Worm (Caenorhabditis elegans): ENCODE data around the gene sre-54.

ce11 chrII:12353816-12354215 is 21.1 kb downstream of the sre-54 start:
- no peak for TF ChIP-seq elt-1 (tag; optimal IDR thresholded peaks at IDR 0.05; ENCODE audit: borderline replicate concordance, insufficient read depth)
- TF ChIP-seq zip-8 (tag; optimal IDR thresholded peaks at IDR 0.05), result no peak
- TF ChIP-seq nhr-2 (tag; optimal IDR thresholded peaks at IDR 0.05), result no peak
- no peak for TF ChIP-seq ces-1 (GFP tag; optimal IDR thresholded peaks at IDR 0.05)
- TF ChIP-seq ham-2 (GFP tag; optimal IDR thresholded peaks at IDR 0.05), result no peak
- no peak for TF ChIP-seq nhr-76 (tag; optimal IDR thresholded peaks at IDR 0.05)
- no peak for TF ChIP-seq elt-3 (tag; optimal IDR thresholded peaks at IDR 0.05)
- no peak for TF ChIP-seq snpc-4 (tag; optimal IDR thresholded peaks at IDR 0.05)
